Worm (Caenorhabditis elegans): ENCODE measurements around the gene F54D5.7.

Gene F54D5.7

ce11 chrII:11535429-11535828, 11.9 kb upstream of the F54D5.7 start:
- TF ChIP-seq snpc-4 (tag; optimal IDR thresholded peaks at IDR 0.05) (no peak), ceh-82 (tag; optimal IDR thresholded peaks at IDR 0.05) (no peak), lsy-12 (tag; optimal IDR thresholded peaks at IDR 0.05) (no peak), nhr-28 (tag; optimal IDR thresholded peaks at IDR 0.05) (no peak), nfya-1 (tag; optimal IDR thresholded peaks at IDR 0.05; ENCODE audit: insufficient read depth) (no peak), fkh-10 (GFP tag; optimal IDR thresholded peaks at IDR 0.05) (no peak), ztf-11 (tag; optimal IDR thresholded peaks at IDR 0.05) (no peak), unc-62 (GFP tag; optimal IDR thresholded peaks at IDR 0.05) (no peak), jun-1 (tag; optimal IDR thresholded peaks at IDR 0.05) (no peak), ceh-16 (tag; optimal IDR thresholded peaks at IDR 0.05) (no peak), eor-1 (tag; optimal IDR thresholded peaks at IDR 0.05) (no peak), ama-1 (optimal IDR thresholded peaks at IDR 0.05) (no peak), nhr-76 (tag; optimal IDR thresholded peaks at IDR 0.05) (no peak), R02D3.7 (tag; optimal IDR thresholded peaks at IDR 0.05) (no peak)

DNA sequence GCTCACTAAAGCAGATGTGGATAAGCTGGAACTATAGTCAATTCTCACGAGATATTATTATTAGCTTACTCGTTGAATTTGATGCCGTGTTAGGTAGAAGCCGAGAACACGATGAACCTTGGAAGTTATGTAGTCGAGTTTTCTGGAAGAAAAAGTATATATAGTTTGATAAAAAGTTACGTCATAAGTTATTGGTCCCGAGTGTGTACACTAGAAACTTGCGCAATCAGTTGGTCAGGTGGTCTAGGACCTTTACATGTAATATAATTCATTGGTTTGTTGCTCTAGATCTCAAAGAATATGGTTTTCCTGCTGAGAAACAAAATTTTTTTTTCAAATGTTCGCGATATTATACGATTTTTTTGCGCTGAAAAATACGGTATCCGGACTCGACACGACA, 11.4 kb upstream of the F54D5.7 start:
- no peak for TF ChIP-seq skn-1 (tag; optimal IDR thresholded peaks at IDR 0.05)
- TF ChIP-seq nhr-28 (tag; optimal IDR thresholded peaks at IDR 0.05), result no peak
- TF ChIP-seq elt-3 (tag; optimal IDR thresholded peaks at IDR 0.05), result no peak
- no peak for TF ChIP-seq egl-5 (tag; optimal IDR thresholded peaks at IDR 0.05)
- no peak for TF ChIP-seq ceh-82 (tag; optimal IDR thresholded peaks at IDR 0.05)

DNA sequence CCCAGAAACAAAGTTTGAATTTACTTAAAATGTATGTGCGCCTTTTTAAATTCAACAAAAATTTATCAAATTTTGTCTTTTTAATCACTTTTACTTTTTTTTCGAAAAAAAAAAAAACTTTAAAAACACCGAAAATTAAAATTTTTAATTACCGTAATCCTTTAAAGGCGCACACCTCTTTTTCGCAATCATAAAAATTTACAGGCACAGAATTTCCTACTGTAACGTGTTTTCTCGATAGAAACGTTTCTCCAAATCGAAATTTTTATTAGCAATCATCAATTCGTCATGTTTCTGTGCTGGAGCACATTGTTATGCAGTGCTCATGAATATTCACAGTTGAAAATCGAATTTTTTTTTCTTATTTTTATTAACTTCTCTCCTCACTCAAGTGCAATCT, 10.8 kb upstream of the F54D5.7 start:
- TF ChIP-seq nhr-11 (tag; optimal IDR thresholded peaks at IDR 0.05) (no peak), pha-4 (tag; optimal IDR thresholded peaks at IDR 0.05) (no peak), jun-1 (tag; optimal IDR thresholded peaks at IDR 0.05) (no peak), nhr-237 (tag; optimal IDR thresholded peaks at IDR 0.05) (no peak), eor-1 (tag; optimal IDR thresholded peaks at IDR 0.05) (no peak)

ce11 chrII:11537115-11537514, 10.2 kb upstream of the F54D5.7 start:
- TF ChIP-seq skn-1 (tag; optimal IDR thresholded peaks at IDR 0.05), result no peak
- TF ChIP-seq nhr-23 (tag; optimal IDR thresholded peaks at IDR 0.05), result peak; percentile 15

DNA sequence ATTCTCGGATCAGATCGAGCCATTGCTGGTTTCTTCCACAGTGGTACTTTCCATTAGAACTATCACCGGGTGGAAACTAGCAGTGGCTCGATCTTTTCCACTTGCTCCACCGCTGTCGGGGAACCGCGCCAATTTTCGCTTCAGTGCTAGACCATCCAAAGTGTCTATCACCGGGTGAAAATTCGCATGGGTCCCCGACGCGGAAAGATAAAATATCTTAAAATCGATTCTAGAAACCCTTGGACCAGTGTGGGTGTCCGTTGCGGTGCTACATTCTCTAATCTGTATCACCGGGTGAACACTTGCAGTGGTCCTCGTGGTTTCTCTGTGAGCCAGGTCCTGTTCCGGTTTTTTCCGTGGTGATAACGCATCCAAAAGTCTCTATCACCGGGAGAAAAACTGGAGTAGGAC, 9.7 kb upstream of the F54D5.7 start:
- TF ChIP-seq sea-2 (GFP tag; optimal IDR thresholded peaks at IDR 0.05) (no peak), lin-39 (tag; optimal IDR thresholded peaks at IDR 0.05) (no peak)

DNA sequence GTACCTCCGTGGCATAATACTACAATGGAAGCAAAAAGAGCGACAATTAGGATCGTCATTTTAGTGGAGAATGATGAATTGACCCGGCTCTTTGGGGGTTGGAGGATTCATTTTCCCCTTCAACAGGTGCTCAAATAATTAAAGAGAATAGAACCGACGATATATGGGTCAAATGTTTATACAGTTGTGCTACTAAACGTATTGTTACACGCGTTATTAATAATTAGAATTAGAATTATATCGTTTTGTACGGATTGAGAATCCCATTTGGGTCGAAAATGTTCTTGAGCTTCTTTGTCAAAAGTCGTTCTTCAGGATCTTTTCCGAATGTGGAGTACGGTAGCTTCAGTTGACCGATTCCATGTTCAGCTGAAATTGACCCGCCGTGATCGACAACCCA, 8.6 kb upstream of the F54D5.7 start, which contains the start of gene Y62F5A.9:
Gene Y62F5A.9, minus strand, starts transcription at position 101 of the 400 bp plus-strand sequence.
- no peak for TF ChIP-seq unc-39 (tag; optimal IDR thresholded peaks at IDR 0.05)
- TF ChIP-seq ztf-4 (tag; optimal IDR thresholded peaks at IDR 0.05), result no peak
- TF ChIP-seq elt-3 (tag; optimal IDR thresholded peaks at IDR 0.05), result no peak
- no peak for TF ChIP-seq mml-1 (tag; optimal IDR thresholded peaks at IDR 0.05)
- no peak for TF ChIP-seq eor-1 (tag; optimal IDR thresholded peaks at IDR 0.05)
- TF ChIP-seq ceh-28 (tag; optimal IDR thresholded peaks at IDR 0.05), result no peak
- no peak for TF ChIP-seq ceh-9 (tag; optimal IDR thresholded peaks at IDR 0.05)
- TF ChIP-seq fos-1 (tag; optimal IDR thresholded peaks at IDR 0.05), result no peak
- TF ChIP-seq nfya-1 (tag; optimal IDR thresholded peaks at IDR 0.05; ENCODE audit: insufficient read depth), result no peak
- no peak for TF ChIP-seq hmg-11 (tag; optimal IDR thresholded peaks at IDR 0.05)
- TF ChIP-seq ZK546.5 (tag; optimal IDR thresholded peaks at IDR 0.05), result no peak
- no peak for TF ChIP-seq pha-4 (tag; optimal IDR thresholded peaks at IDR 0.05)
- no peak for TF ChIP-seq ceh-82 (tag; optimal IDR thresholded peaks at IDR 0.05)
- TF ChIP-seq ztf-11 (tag; optimal IDR thresholded peaks at IDR 0.05), result no peak
- TF ChIP-seq unc-62 (GFP tag; optimal IDR thresholded peaks at IDR 0.05), result no peak
- no peak for TF ChIP-seq nhr-77 (tag; optimal IDR thresholded peaks at IDR 0.05)

ce11 chrII:11542385-11542784, 4.9 kb upstream of the F54D5.7 start, which contains the start of gene gtf-2E2:
Gene gtf-2E2 (minus strand): TSS chrII:11542495.
- no peak for TF ChIP-seq mdl-1 (tag; optimal IDR thresholded peaks at IDR 0.05)
- TF ChIP-seq nhr-25 (tag; optimal IDR thresholded peaks at IDR 0.05), result peak; percentile 10
- TF ChIP-seq hmg-11 (tag; optimal IDR thresholded peaks at IDR 0.05), result peak; percentile 42
- TF ChIP-seq ceh-28 (tag; optimal IDR thresholded peaks at IDR 0.05), result peak; percentile 34
- no peak for TF ChIP-seq nhr-77 (tag; optimal IDR thresholded peaks at IDR 0.05)
- peak; percentile 37 for TF ChIP-seq pha-4 (tag; optimal IDR thresholded peaks at IDR 0.05)
- TF ChIP-seq snpc-4 (tag; optimal IDR thresholded peaks at IDR 0.05), result peak; percentile 56
- TF ChIP-seq elt-2 (tag; optimal IDR thresholded peaks at IDR 0.05), result no peak
- TF ChIP-seq ZK546.5 (tag; optimal IDR thresholded peaks at IDR 0.05), result no peak
- no peak for TF ChIP-seq unc-62 (GFP tag; optimal IDR thresholded peaks at IDR 0.05)
- no peak for TF ChIP-seq daf-12 (tag; optimal IDR thresholded peaks at IDR 0.05)
- TF ChIP-seq lin-15B (tag; optimal IDR thresholded peaks at IDR 0.05), result peak; percentile 31
- peak; percentile 17 for TF ChIP-seq elt-1 (tag; optimal IDR thresholded peaks at IDR 0.05)
- no peak for TF ChIP-seq nhr-76 (tag; optimal IDR thresholded peaks at IDR 0.05)
- TF ChIP-seq ceh-9 (tag; optimal IDR thresholded peaks at IDR 0.05), result no peak
- no peak for TF ChIP-seq egl-5 (tag; optimal IDR thresholded peaks at IDR 0.05)
- no peak for TF ChIP-seq sea-2 (GFP tag; optimal IDR thresholded peaks at IDR 0.05)
- TF ChIP-seq lin-39 (tag; optimal IDR thresholded peaks at IDR 0.05), result peak; percentile 55
- TF ChIP-seq nhr-23 (tag; optimal IDR thresholded peaks at IDR 0.05), result no peak
- TF ChIP-seq mml-1 (tag; optimal IDR thresholded peaks at IDR 0.05), result no peak
- peak; percentile 44 for TF ChIP-seq nfya-1 (tag; optimal IDR thresholded peaks at IDR 0.05; ENCODE audit: insufficient read depth)
- no peak for TF ChIP-seq nhr-237 (tag; optimal IDR thresholded peaks at IDR 0.05)

Measured in whole organism, L3 larva.